Fruit fly (Drosophila melanogaster): ENCODE measurements around the gene CG10116.

The CG10116 gene

dm6 chr3L:13486041-13486859 is 29.2 kb upstream of the CG10116 start, which contains the start of the genes Abp1 and Tgi (continued):
- TF ChIP-seq CG9705 (GFP tag; optimal IDR thresholded peaks at IDR 0.05) (no peak), brk (GFP tag; optimal IDR thresholded peaks at IDR 0.05) (peak; percentile 52), CrebA (GFP tag; optimal IDR thresholded peaks at IDR 0.05; ENCODE audit: borderline replicate concordance) (no peak), GATAd (GFP tag; optimal IDR thresholded peaks at IDR 0.05) (no peak), Myc (optimal IDR thresholded peaks at IDR 0.05) (no peak), sv (GFP tag; optimal IDR thresholded peaks at IDR 0.05) (no peak), OdsH (GFP tag; optimal IDR thresholded peaks at IDR 0.05) (no peak)

- TF ChIP-seq Rel (GFP tag; optimal IDR thresholded peaks at IDR 0.05) (no peak), Rel (tag; optimal IDR thresholded peaks at IDR 0.05) (peak; percentile 16), CrebA (GFP tag; optimal IDR thresholded peaks at IDR 0.05; ENCODE audit: borderline replicate concordance) (no peak)
These were observed 23.2 kb upstream of the CG10116 start for dm6 chr3L:13480241-13480627.

dm6 chr3L:13479609-13480240 is 22.7 kb upstream of the CG10116 start:
- TF ChIP-seq CrebA (GFP tag; optimal IDR thresholded peaks at IDR 0.05; ENCODE audit: borderline replicate concordance), result no peak
- no peak for TF ChIP-seq Hr83 (GFP tag; optimal IDR thresholded peaks at IDR 0.05; ENCODE audit: poor library complexity, severe bottlenecking)
- TF ChIP-seq rgr (GFP tag; optimal IDR thresholded peaks at IDR 0.05), result peak; percentile 58
- peak in 1 of 2 experiments; percentile 63 for TF ChIP-seq foxo (GFP tag; optimal IDR thresholded peaks at IDR 0.05)
- no peak for TF ChIP-seq Rel (GFP tag; optimal IDR thresholded peaks at IDR 0.05)
- no peak for TF ChIP-seq Rel (tag; optimal IDR thresholded peaks at IDR 0.05)
- TF ChIP-seq Dif (GFP tag; optimal IDR thresholded peaks at IDR 0.05; ENCODE audit: partially characterized antibody), result no peak
- no peak for TF ChIP-seq dl (GFP tag; optimal IDR thresholded peaks at IDR 0.05; ENCODE audit: insufficient read depth in 1 of 2, partially characterized antibody in 2 of 2)
- TF ChIP-seq woc (GFP tag; optimal IDR thresholded peaks at IDR 0.05), result peak; percentile 46
- peak; percentile 60 for TF ChIP-seq HLH106 (tag; optimal IDR thresholded peaks at IDR 0.05)
- TF ChIP-seq Dfd (GFP tag; optimal IDR thresholded peaks at IDR 0.05), result no peak
- TF ChIP-seq CG32264 (GFP tag; optimal IDR thresholded peaks at IDR 0.05), result no peak
- no peak for TF ChIP-seq Vsx2 (GFP tag; optimal IDR thresholded peaks at IDR 0.05; ENCODE audit: partially characterized antibody)
- no peak for TF ChIP-seq Abd-B (GFP tag; optimal IDR thresholded peaks at IDR 0.05)
- TF ChIP-seq psq (GFP tag; optimal IDR thresholded peaks at IDR 0.05), result peak; percentile 27
- TF ChIP-seq br (GFP tag; optimal IDR thresholded peaks at IDR 0.05), result peak; percentile 15
- peak; percentile 28 for TF ChIP-seq Sp1 (GFP tag; optimal IDR thresholded peaks at IDR 0.05)
- no peak for TF ChIP-seq OdsH (GFP tag; optimal IDR thresholded peaks at IDR 0.05)
- TF ChIP-seq Myc (optimal IDR thresholded peaks at IDR 0.05), result no peak
- peak; percentile 25 for TF ChIP-seq brk (GFP tag; optimal IDR thresholded peaks at IDR 0.05)
- no peak for TF ChIP-seq Jra (GFP tag; optimal IDR thresholded peaks at IDR 0.05)
- no peak for TF ChIP-seq usp (GFP tag; optimal IDR thresholded peaks at IDR 0.05)
- no peak for TF ChIP-seq sv (GFP tag; optimal IDR thresholded peaks at IDR 0.05)
- no peak for TF ChIP-seq GATAd (GFP tag; optimal IDR thresholded peaks at IDR 0.05)
- peak; percentile 35 for TF ChIP-seq Hnf4 (GFP tag; optimal IDR thresholded peaks at IDR 0.05)
- peak; percentile 29 for TF ChIP-seq CG9705 (GFP tag; optimal IDR thresholded peaks at IDR 0.05)
- peak; percentile 15 for TF ChIP-seq dmrt93B (GFP tag; optimal IDR thresholded peaks at IDR 0.05)
- peak; percentile 39 for TF ChIP-seq ey (GFP tag; optimal IDR thresholded peaks at IDR 0.05)
- TF ChIP-seq fru (GFP tag; optimal IDR thresholded peaks at IDR 0.05), result peak; percentile 58
- TF ChIP-seq h (GFP tag; optimal IDR thresholded peaks at IDR 0.05), result peak; percentile 51
- no peak for TF ChIP-seq N (GFP tag; optimal IDR thresholded peaks at IDR 0.05)

- no peak for TF ChIP-seq sage (GFP tag; optimal IDR thresholded peaks at IDR 0.05)
- no peak for TF ChIP-seq usp (GFP tag; optimal IDR thresholded peaks at IDR 0.05)
These were observed 22.2 kb upstream of the CG10116 start for dm6 chr3L:13479204-13479600.

All from whole organism, wandering third instar larva.